Worm (Caenorhabditis elegans) whole organism, young adult: ENCODE measurements around the gene K01G12.3.
"Not testable (repeated sequence)": the region's sequence is repeated elsewhere in the genome, so short reads cannot be mapped to it uniquely, and the experiment has no call there.

Source experiments
- Y95B8A.8 ChIP-seq: fragments of 200-800 bp; sonication (Bioruptor generic); IDR thresholded peaks from 2 replicates; pipeline ENCODE4 v1.3.6; 2022; ENCODE audit warnings: missing genetic modification reagents, missing genetic modification characterization, missing compliant biosample characterization
- nhr-179 ChIP-seq: sonication (generic microtip); optimal IDR thresholded peaks from 2 replicates; lab custom pipeline; 2016; ENCODE audit warnings: mild to moderate bottlenecking, missing genetic modification characterization, missing compliant biosample characterization
- pha-4 ChIP-seq: fragments of 150-350 bp; sonication (generic microtip); optimal IDR thresholded peaks from 2 replicates; lab custom pipeline; 2014; ENCODE audit warnings: missing biosample characterization, missing genetic modification reagents, missing genetic modification characterization
- unc-62 ChIP-seq: fragments of 150-350 bp; optimal IDR thresholded peaks from 2 replicates; lab custom pipeline; 2014; ENCODE audit warnings: missing biosample characterization, missing genetic modification reagents, missing genetic modification characterization
- ztf-25 ChIP-seq: fragments of 200-800 bp; sonication (Bioruptor generic); IDR thresholded peaks from 2 replicates; pipeline ENCODE4 v1.3.6; 2022; ENCODE audit warnings: missing genetic modification reagents, missing genetic modification characterization, missing compliant biosample characterization

DNA sequence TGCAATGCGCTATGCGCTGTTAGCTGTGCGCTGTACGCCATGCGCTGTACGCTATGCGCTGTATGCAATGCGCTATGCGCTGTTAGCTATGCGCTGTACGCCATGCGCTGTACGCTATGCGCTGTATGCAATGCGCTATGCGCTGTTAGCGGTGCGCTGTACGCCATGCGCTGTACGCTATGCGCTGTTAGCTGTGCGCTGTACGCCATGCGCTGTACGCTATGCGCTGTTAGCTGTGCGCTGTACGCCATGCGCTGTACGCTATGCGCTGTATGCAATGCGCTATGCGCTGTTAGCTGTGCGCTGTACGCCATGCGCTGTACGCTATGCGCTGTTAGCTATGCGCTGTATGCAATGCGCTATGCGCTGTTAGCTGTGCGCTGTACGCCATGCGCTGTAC, 15.1 kb downstream of the K01G12.3 start:
- not testable (repeated sequence) for TF ChIP-seq Y95B8A.8; unc-62 (GFP tag; lab: Kevin White, UChicago); ztf-25 (GFP tag; lab: Robert Waterston, UW); pha-4 (tag; lab: Kevin White, UChicago); nhr-179 (tag; lab: Kevin White, UChicago)
